Worm (Caenorhabditis elegans) whole organism, L4 larva: ENCODE measurements around the gene F14F9.8.

Experiments used
- aha-1 ChIP-seq: fragments of 150-350 bp; peaks from one replicate; lab custom pipeline; 2014; ENCODE audit warnings: missing biosample characterization, missing genetic modification characterization
- gei-8 ChIP-seq: fragments of 200-800 bp; sonication (Bioruptor generic); optimal IDR thresholded peaks from 2 replicates; lab custom pipeline; 2018; ENCODE audit warnings: mild to moderate bottlenecking, missing genetic modification characterization, missing compliant biosample characterization
- pha-4 ChIP-seq, 2 experiments: fragments of 150-350 bp in 1 of 2; fragments of 200-800 bp in 1 of 2; sonication (Bioruptor generic) in 1 of 2; IDR thresholded peaks in 1 of 2; optimal IDR thresholded peaks in 1 of 2; 2 replicates each; pipeline versions ENCODE4 v1.3.6 to Lab custom; 2014 to 2022; ENCODE audit warnings: missing genetic modification characterization in 2 of 2, missing genetic modification reagents in 2 of 2, missing biosample characterization in 1 of 2, missing compliant biosample characterization in 1 of 2
- pqm-1 ChIP-seq: sonication (generic microtip); optimal IDR thresholded peaks from 2 replicates; lab custom pipeline; 2017; ENCODE audit warnings: missing biosample characterization, missing genetic modification characterization

DNA sequence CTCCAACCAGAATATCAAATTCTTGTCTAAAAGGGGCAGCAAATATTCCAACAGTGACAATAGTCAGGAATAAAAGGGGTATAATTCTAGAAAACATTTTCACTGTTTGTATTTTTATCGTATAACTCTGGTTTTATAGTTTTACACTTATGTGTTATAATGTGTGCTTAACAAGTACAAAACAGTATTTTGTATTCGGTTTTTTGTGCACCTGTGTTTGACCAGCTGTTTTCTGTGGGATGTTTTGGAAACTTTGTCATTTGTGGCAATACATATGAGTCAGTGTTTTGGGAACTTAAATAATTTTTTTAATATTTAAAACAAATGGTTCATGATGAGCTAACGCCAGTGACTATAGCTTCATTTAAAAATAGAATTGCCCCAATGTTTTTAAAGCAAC, 16.3 kb downstream of the F14F9.8 start, which contains the start of gene F14F9.6:
- TF ChIP-seq gei-8 (no peak), aha-1 (no peak), pqm-1 (tag; lab: Kevin White, UChicago) (no peak), pha-4 (GFP tag; IDR thresholded peaks at IDR 0.05; lab: Robert Waterston, UW) (no peak), pha-4 (tag; optimal IDR thresholded peaks at IDR 0.05; lab: Kevin White, UChicago) (no peak)
